Fruit fly (Drosophila melanogaster): ENCODE measurements around the gene CG3061.
A peak's percentile ranks its signal among the peaks of the same experiment; 100 is the strongest.

Gene CG3061

DNA sequence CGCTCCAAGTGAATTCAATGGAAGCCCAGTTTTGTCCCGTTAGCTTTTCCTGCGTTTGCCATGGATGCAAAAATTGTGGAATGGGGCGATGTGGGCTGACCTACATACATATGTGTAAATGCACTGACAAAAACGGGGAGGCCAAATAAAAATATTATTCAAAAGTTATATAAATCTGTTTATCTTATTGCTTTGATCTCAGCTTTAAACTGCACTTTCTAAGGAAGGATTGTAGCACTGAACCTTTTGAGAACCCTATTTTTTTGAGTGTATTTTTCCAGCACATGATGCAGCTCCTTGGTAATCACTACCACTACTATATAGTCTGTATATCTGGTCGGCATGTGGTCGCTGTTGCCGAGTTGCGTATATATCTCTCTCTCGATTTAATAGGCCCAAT is 44.9 kb downstream of the CG3061 start (continued):
- no peak for TF ChIP-seq CG10431 (GFP tag; optimal IDR thresholded peaks at IDR 0.05)
- TF ChIP-seq h (optimal IDR thresholded peaks at IDR 0.05) = no peak
- TF ChIP-seq ase (GFP tag; IDR thresholded peaks at IDR 0.05) = peak; percentile 57; the same call in 2 of the 3 replicates
- TF ChIP-seq Gsc (GFP tag; IDR thresholded peaks at IDR 0.05) = no peak
- TF ChIP-seq abd-A (tag; optimal IDR thresholded peaks at IDR 0.05) = no peak
- TF ChIP-seq tap (tag; optimal IDR thresholded peaks at IDR 0.05) = peak; percentile 52
- peak; percentile 49 for TF ChIP-seq tin (GFP tag; optimal IDR thresholded peaks at IDR 0.05)
- TF ChIP-seq Tbp (GFP tag; optimal IDR thresholded peaks at IDR 0.05) = no peak
- no peak for TF ChIP-seq CG4282 (GFP tag; optimal IDR thresholded peaks at IDR 0.05)
- TF ChIP-seq stc (GFP tag; IDR thresholded peaks at IDR 0.05) = peak; percentile 47; the same call in 1 of the 2 replicates
- peak; percentile 5 for TF ChIP-seq CG14710 (tag; optimal IDR thresholded peaks at IDR 0.05)
- TF ChIP-seq CG14441 (GFP tag; IDR thresholded peaks at IDR 0.05) = peak; percentile 68
- TF ChIP-seq CG13894 (tag; optimal IDR thresholded peaks at IDR 0.05) = no peak
- TF ChIP-seq fd96Cb (tag; optimal IDR thresholded peaks at IDR 0.05) = peak; percentile 59
- no peak for TF ChIP-seq CG9609 (GFP tag; optimal IDR thresholded peaks at IDR 0.05)
- TF ChIP-seq chn (GFP tag; optimal IDR thresholded peaks at IDR 0.05) = no peak
- peak; percentile 28 for TF ChIP-seq bcd (GFP tag; optimal IDR thresholded peaks at IDR 0.05)
- TF ChIP-seq prd (optimal IDR thresholded peaks at IDR 0.05) = no peak
- peak; percentile 78 for TF ChIP-seq prd (GFP tag; IDR thresholded peaks at IDR 0.05)
- peak; percentile 30; the same call in 1 of the 3 replicates for TF ChIP-seq CG7357 (GFP tag; IDR thresholded peaks at IDR 0.05)
- TF ChIP-seq E2f1 (GFP tag; IDR thresholded peaks at IDR 0.05) = peak; percentile 57; the same call in 1 of the 2 replicates
- TF ChIP-seq H2.0 (GFP tag; IDR thresholded peaks at IDR 0.05) = peak; percentile 44; the same call in 1 of the 2 replicates
- TF ChIP-seq CG5245 (GFP tag; optimal IDR thresholded peaks at IDR 0.05) = peak; percentile 60
- no peak for TF ChIP-seq CG8359 (GFP tag; optimal IDR thresholded peaks at IDR 0.05; ENCODE audit: borderline replicate concordance)
- TF ChIP-seq D (optimal IDR thresholded peaks at IDR 0.05) = no peak
- TF ChIP-seq D (GFP tag; optimal IDR thresholded peaks at IDR 0.05) = peak; percentile 8
- TF ChIP-seq lab (GFP tag; optimal IDR thresholded peaks at IDR 0.05) = peak; percentile 77
- TF ChIP-seq Dad (GFP tag; optimal IDR thresholded peaks at IDR 0.05) = peak; percentile 17
- TF ChIP-seq CG4820 (GFP tag; optimal IDR thresholded peaks at IDR 0.05) = peak; percentile 38
- peak; percentile 21 for TF ChIP-seq CG13296 (GFP tag; optimal IDR thresholded peaks at IDR 0.05)
- TF ChIP-seq scrt (GFP tag; optimal IDR thresholded peaks at IDR 0.05) = peak; percentile 24
- peak; percentile 8 for TF ChIP-seq CoRest (tag; optimal IDR thresholded peaks at IDR 0.05)
- TF ChIP-seq CG14050 (GFP tag; IDR thresholded peaks at IDR 0.05) = peak; percentile 28; the same call in 1 of the 3 replicates
- peak; percentile 60 for TF ChIP-seq CG2678 (tag; optimal IDR thresholded peaks at IDR 0.05)
- TF ChIP-seq Mrtf (GFP tag; IDR thresholded peaks at IDR 0.05) = peak; percentile 38; the same call in 1 of the 3 replicates
- peak; percentile 38 for TF ChIP-seq CG30403 (GFP tag; optimal IDR thresholded peaks at IDR 0.05)
- TF ChIP-seq Xrp1 (GFP tag; IDR thresholded peaks at IDR 0.05) = peak; percentile 32; the same call in 1 of the 2 replicates
- TF ChIP-seq CG11398 (GFP tag; optimal IDR thresholded peaks at IDR 0.05) = no peak
- peak; percentile 2 for TF ChIP-seq CG12942 (GFP tag; optimal IDR thresholded peaks at IDR 0.05)
- 0 out of 3 replicates have a peak, but pooled peaks have one; percentile 15 for TF ChIP-seq CG17361 (GFP tag; IDR thresholded peaks at IDR 0.05)
- peak; percentile 69 for TF ChIP-seq Drgx (GFP tag; IDR thresholded peaks at IDR 0.05)
- peak; percentile 50 for TF ChIP-seq Blimp-1 (GFP tag; optimal IDR thresholded peaks at IDR 0.05)
- peak; percentile 19 for TF ChIP-seq CG18764 (GFP tag; optimal IDR thresholded peaks at IDR 0.05)
- no peak for TF ChIP-seq fd64A (GFP tag; optimal IDR thresholded peaks at IDR 0.05)
- TF ChIP-seq CG7839 (tag; optimal IDR thresholded peaks at IDR 0.05) = peak; percentile 49
- no peak for TF ChIP-seq seq (GFP tag; IDR thresholded peaks at IDR 0.05)
- TF ChIP-seq CG12071 (GFP tag; optimal IDR thresholded peaks at IDR 0.05) = peak; percentile 21
- TF ChIP-seq CG6854 (GFP tag; optimal IDR thresholded peaks at IDR 0.05) = peak; percentile 23
- TF ChIP-seq Hr3 (GFP tag; optimal IDR thresholded peaks at IDR 0.05) = peak; percentile 33
- peak; percentile 59 for TF ChIP-seq CG17359 (tag; optimal IDR thresholded peaks at IDR 0.05)
- no peak for TF ChIP-seq ssp (GFP tag; IDR thresholded peaks at IDR 0.05)
- TF ChIP-seq CG18262 (tag; optimal IDR thresholded peaks at IDR 0.05) = no peak
